Fruit fly (Drosophila melanogaster) whole organism, embryonic: ENCODE data around the gene CG13077.
A peak's percentile ranks its signal among the peaks of the same experiment; 100 is the strongest.

Experiments used
- ATbp ChIP-seq: fragments of 200-800 bp; sonication (Bioruptor generic); optimal IDR thresholded peaks from 2 replicates; lab custom pipeline; 2017; ENCODE audit warnings: missing biosample characterization, mild to moderate bottlenecking, missing genetic modification characterization, missing genetic modification reagents
- Asciz ChIP-seq: fragments of 200-800 bp; sonication (Bioruptor generic); optimal IDR thresholded peaks from 2 replicates; lab custom pipeline; 2017; ENCODE audit warnings: missing biosample characterization, mild to moderate bottlenecking, missing genetic modification characterization, missing genetic modification reagents
- C15 ChIP-seq: fragments of 200-800 bp; sonication (Bioruptor generic); IDR thresholded peaks from 3 replicates; pipeline ENCODE4 v1.3.6; 2022; ENCODE audit warnings: missing biosample characterization, missing genetic modification characterization
- CG10431 ChIP-seq: fragments of 200-800 bp; sonication (Bioruptor generic); optimal IDR thresholded peaks from 3 replicates; lab custom pipeline; 2018; ENCODE audit warnings: missing biosample characterization, mild to moderate bottlenecking, missing genetic modification characterization
- CG11504 ChIP-seq: fragments of 200-800 bp; sonication (Bioruptor generic); optimal IDR thresholded peaks from 3 replicates; lab custom pipeline; 2019; ENCODE audit warnings: missing biosample characterization, mild to moderate bottlenecking, missing genetic modification characterization, moderate library complexity
- CG12104 ChIP-seq: fragments of 200-800 bp; sonication (Bioruptor generic); optimal IDR thresholded peaks from 3 replicates; lab custom pipeline; 2016; ENCODE audit warnings: missing biosample characterization, missing genetic modification characterization
- CG13296 ChIP-seq: fragments of 200-800 bp; sonication (Bioruptor generic); optimal IDR thresholded peaks from 3 replicates; lab custom pipeline; 2018; ENCODE audit warnings: missing biosample characterization, mild to moderate bottlenecking, missing genetic modification characterization
- CG14710 ChIP-seq: fragments of 200-800 bp; sonication (Bioruptor generic); optimal IDR thresholded peaks from 3 replicates; lab custom pipeline; 2019; ENCODE audit warnings: missing biosample characterization, mild to moderate bottlenecking, missing genetic modification characterization, moderate library complexity
- CG15011 ChIP-seq: fragments of 200-800 bp; sonication (Bioruptor generic); optimal IDR thresholded peaks from 3 replicates; lab custom pipeline; 2018; ENCODE audit warnings: missing biosample characterization, mild to moderate bottlenecking, missing genetic modification characterization
- CG16813 ChIP-seq: fragments of 200-800 bp; sonication (Bioruptor generic); IDR thresholded peaks from 3 replicates; pipeline ENCODE4 v1.3.6; 2022; ENCODE audit warnings: missing biosample characterization, missing genetic modification characterization; ENCODE audit not compliant: partially characterized antibody
- CG17359 ChIP-seq: fragments of 200-800 bp; sonication (Bioruptor generic); optimal IDR thresholded peaks from 3 replicates; lab custom pipeline; 2018; ENCODE audit warnings: missing biosample characterization, mild to moderate bottlenecking, missing genetic modification characterization, moderate library complexity
- CG17802 ChIP-seq: fragments of 200-800 bp; sonication (Bioruptor generic); optimal IDR thresholded peaks from 2 replicates; lab custom pipeline; 2018; ENCODE audit warnings: missing biosample characterization, mild to moderate bottlenecking, missing genetic modification characterization, moderate library complexity
- CG18262 ChIP-seq: fragments of 200-800 bp; optimal IDR thresholded peaks from 3 replicates; lab custom pipeline; 2019; ENCODE audit warnings: missing biosample characterization, mild to moderate bottlenecking, missing genetic modification characterization, moderate library complexity
- CG2875 ChIP-seq: fragments of 200-800 bp; sonication (Bioruptor generic); optimal IDR thresholded peaks from 2 replicates; lab custom pipeline; 2017; ENCODE audit warnings: missing biosample characterization, mild to moderate bottlenecking, missing genetic modification characterization, missing genetic modification reagents
- CG3163 ChIP-seq: fragments of 200-800 bp; sonication (Bioruptor generic); optimal IDR thresholded peaks from 3 replicates; lab custom pipeline; 2016; ENCODE audit warnings: missing biosample characterization, missing genetic modification characterization
- CG32767 ChIP-seq: fragments of 200-800 bp; sonication (Bioruptor generic); IDR thresholded peaks from 2 replicates; pipeline ENCODE4 v1.3.6; 2022; ENCODE audit warnings: missing biosample characterization, missing genetic modification characterization
- CG43689 ChIP-seq: fragments of 200-800 bp; sonication (Bioruptor generic); IDR thresholded peaks from 2 replicates; pipeline ENCODE4 v1.3.6; 2022; ENCODE audit warnings: missing biosample characterization, missing genetic modification characterization
- CG5245 ChIP-seq: fragments of 200-800 bp; sonication (Bioruptor generic); optimal IDR thresholded peaks from 3 replicates; lab custom pipeline; 2016; ENCODE audit warnings: missing biosample characterization, missing genetic modification characterization
- CG6175 ChIP-seq: fragments of 200-800 bp; sonication (Bioruptor generic); IDR thresholded peaks from 3 replicates; pipeline ENCODE4 v1.3.6; 2022; ENCODE audit warnings: missing biosample characterization, missing genetic modification characterization
- CG6765 ChIP-seq: fragments of 200-800 bp; sonication (Bioruptor generic); optimal IDR thresholded peaks from 3 replicates; lab custom pipeline; 2017; ENCODE audit warnings: missing biosample characterization, mild to moderate bottlenecking, missing genetic modification characterization
- CG6813 ChIP-seq: fragments of 200-800 bp; sonication (Bioruptor generic); optimal IDR thresholded peaks from 2 replicates; lab custom pipeline; 2017; ENCODE audit warnings: missing biosample characterization, missing genetic modification characterization, mild to moderate bottlenecking, moderate library complexity, missing genetic modification reagents
- CG8089 ChIP-seq: fragments of 200-800 bp; sonication (Bioruptor generic); optimal IDR thresholded peaks from 3 replicates; lab custom pipeline; 2016; ENCODE audit warnings: missing biosample characterization, missing genetic modification characterization
- CG8924 ChIP-seq: fragments of 200-800 bp; optimal IDR thresholded peaks from 3 replicates; lab custom pipeline; 2019; ENCODE audit warnings: missing biosample characterization, mild to moderate bottlenecking, missing genetic modification characterization, moderate library complexity
- CHES-1-like ChIP-seq: fragments of 200-800 bp; sonication (Bioruptor generic); optimal IDR thresholded peaks from 2 replicates; lab custom pipeline; 2016; ENCODE audit warnings: missing biosample characterization, missing genetic modification characterization
- E2f1 ChIP-seq: fragments of 200-800 bp; sonication (Bioruptor generic); IDR thresholded peaks from 2 replicates; pipeline ENCODE4 v1.3.6; 2022; ENCODE audit warnings: missing biosample characterization, missing genetic modification characterization
- Gsc ChIP-seq: fragments of 200-800 bp; sonication (Bioruptor generic); IDR thresholded peaks from 2 replicates; pipeline ENCODE4 v1.3.6; 2022; ENCODE audit warnings: missing biosample characterization, missing genetic modification characterization
- HLHmδ ChIP-seq: fragments of 200-800 bp; sonication (Bioruptor generic); optimal IDR thresholded peaks from 2 replicates; lab custom pipeline; 2018; ENCODE audit warnings: missing biosample characterization, mild to moderate bottlenecking, missing genetic modification characterization, moderate library complexity
- MBD-R2 ChIP-seq: fragments of 200-800 bp; sonication (Bioruptor generic); IDR thresholded peaks from 2 replicates; pipeline ENCODE4 v1.3.6; 2022; ENCODE audit warnings: missing biosample characterization, missing genetic modification characterization
- Rfx ChIP-seq: fragments of 200-800 bp; sonication (Bioruptor generic); IDR thresholded peaks from 2 replicates; pipeline ENCODE4 v1.3.6; 2022; ENCODE audit warnings: missing biosample characterization, missing genetic modification characterization
- Ssrp ChIP-seq: fragments of 200-800 bp; sonication (Bioruptor generic); optimal IDR thresholded peaks from 2 replicates; lab custom pipeline; 2018; ENCODE audit warnings: missing biosample characterization, mild to moderate bottlenecking, missing genetic modification characterization, moderate library complexity
- br ChIP-seq: fragments of >200 bp; optimal IDR thresholded peaks from 2 replicates; lab custom pipeline; 2017
- bsh ChIP-seq, 2 experiments: fragments of 200-800 bp; sonication (Bioruptor generic); optimal IDR thresholded peaks; 2 replicates each; lab custom pipeline; 2017 to 2018; ENCODE audit warnings: mild to moderate bottlenecking in 2 of 2, missing biosample characterization in 2 of 2, missing genetic modification characterization in 2 of 2, moderate library complexity in 1 of 2
- btn ChIP-seq: fragments of 200-800 bp; sonication (Bioruptor generic); optimal IDR thresholded peaks from 2 replicates; lab custom pipeline; 2016; ENCODE audit warnings: missing biosample characterization, missing genetic modification characterization
- caup ChIP-seq: fragments of 200-800 bp; sonication (Bioruptor generic); optimal IDR thresholded peaks from 3 replicates; lab custom pipeline; 2017; ENCODE audit warnings: missing biosample characterization, mild to moderate bottlenecking, missing genetic modification characterization, moderate library complexity; ENCODE audit not compliant: severe bottlenecking
- crc ChIP-seq: fragments of 200-800 bp; sonication (Bioruptor generic); optimal IDR thresholded peaks from 2 replicates; lab custom pipeline; 2016; ENCODE audit warnings: missing biosample characterization, missing genetic modification characterization
- crol ChIP-seq: fragments of 200-800 bp; sonication (Bioruptor generic); IDR thresholded peaks from 2 replicates; pipeline ENCODE4 v1.3.6; 2022; ENCODE audit warnings: missing biosample characterization, missing genetic modification characterization
- esg ChIP-seq: fragments of 200-800 bp; sonication (Bioruptor generic); conservative IDR thresholded peaks from 2 replicates; pipeline ENCODE4 v1.3.6; 2022; ENCODE audit warnings: missing biosample characterization, missing genetic modification characterization
- eyg ChIP-seq: fragments of 200-800 bp; sonication (Bioruptor generic); optimal IDR thresholded peaks from 3 replicates; lab custom pipeline; 2016; ENCODE audit warnings: missing biosample characterization, missing genetic modification characterization
- gfzf ChIP-seq: fragments of 200-800 bp; sonication (Bioruptor generic); optimal IDR thresholded peaks from 2 replicates; lab custom pipeline; 2016; ENCODE audit warnings: missing biosample characterization, mild to moderate bottlenecking, missing genetic modification characterization, moderate library complexity
- grau ChIP-seq: fragments of 200-800 bp; optimal IDR thresholded peaks from 3 replicates; lab custom pipeline; 2019; ENCODE audit warnings: missing biosample characterization, mild to moderate bottlenecking, missing genetic modification characterization, moderate library complexity
- grn ChIP-seq: fragments of 200-800 bp; sonication (Bioruptor generic); optimal IDR thresholded peaks from 3 replicates; lab custom pipeline; 2017; ENCODE audit warnings: missing biosample characterization, missing genetic modification characterization
- hkb ChIP-seq, 2 experiments: fragments of 200-800 bp in 1 of 2; fragments of >200 bp in 1 of 2; sonication (Bioruptor generic) in 1 of 2; IDR thresholded peaks in 1 of 2; optimal IDR thresholded peaks in 1 of 2; 2 replicates each; pipeline versions ENCODE4 v1.3.6 to Lab custom; 2017 to 2022; ENCODE audit warnings: missing biosample characterization in 1 of 2, missing genetic modification characterization in 1 of 2
- ind ChIP-seq: fragments of 200-800 bp; sonication (Bioruptor generic); optimal IDR thresholded peaks from 3 replicates; lab custom pipeline; 2016; ENCODE audit warnings: missing biosample characterization, missing genetic modification characterization
- lilli ChIP-seq: fragments of 200-800 bp; sonication (Bioruptor generic); optimal IDR thresholded peaks from 3 replicates; lab custom pipeline; 2016; ENCODE audit warnings: missing biosample characterization, missing genetic modification characterization
- lov ChIP-seq, 2 experiments: fragments of 200-800 bp in 1 of 2; fragments of >200 bp in 1 of 2; sonication (Bioruptor generic) in 1 of 2; IDR thresholded peaks in 1 of 2; optimal IDR thresholded peaks in 1 of 2; 2 replicates in 1 of 2; 3 replicates in 1 of 2; pipeline versions ENCODE4 v1.3.6 to Lab custom; 2017 to 2022; ENCODE audit warnings: missing biosample characterization in 1 of 2, missing genetic modification characterization in 1 of 2
- pho ChIP-seq: fragments of 200-800 bp; sonication (Bioruptor generic); optimal IDR thresholded peaks from 2 replicates; lab custom pipeline; 2016; ENCODE audit warnings: missing biosample characterization, missing genetic modification characterization
- twi ChIP-seq: fragments of 200-800 bp; optimal IDR thresholded peaks from 2 replicates; lab custom pipeline; 2019; ENCODE audit warnings: missing biosample characterization, mild to moderate bottlenecking, missing genetic modification characterization, moderate library complexity
- wek ChIP-seq: fragments of 200-800 bp; sonication (Bioruptor generic); optimal IDR thresholded peaks from 3 replicates; lab custom pipeline; 2018; ENCODE audit warnings: missing biosample characterization, mild to moderate bottlenecking, missing genetic modification characterization, moderate library complexity
- zen ChIP-seq: fragments of 200-800 bp; sonication (Bioruptor generic); optimal IDR thresholded peaks from 3 replicates; lab custom pipeline; 2018; ENCODE audit warnings: missing biosample characterization, mild to moderate bottlenecking, missing genetic modification characterization, moderate library complexity

CG13077 gene

dm6 chr2L:19574959-19575625 lies 9.4 kb downstream of the CG13077 start (continued):
- TF ChIP-seq grn (GFP tag; lab: Kevin White, UChicago) (no peak), grau (tag; lab: Kevin White, UChicago) (no peak), wek (GFP tag; lab: Kevin White, UChicago) (no peak), gfzf (GFP tag; lab: Kevin White, UChicago) (no peak), CG11504 (tag; lab: Kevin White, UChicago) (no peak), CG17802 (tag; lab: Kevin White, UChicago) (no peak), zen (tag; lab: Kevin White, UChicago) (no peak), CG43689 (GFP tag; lab: Robert Waterston, UW) (no peak), lov (optimal IDR thresholded peaks at IDR 0.05; lab: Kevin White, UChicago) (no peak), lov (GFP tag; IDR thresholded peaks at IDR 0.05; lab: Robert Waterston, UW) (no peak), CG13296 (no peak), eyg (GFP tag; lab: Kevin White, UChicago) (no peak), CG5245 (GFP tag; lab: Kevin White, UChicago) (no peak), Gsc (GFP tag; lab: Robert Waterston, UW) (no peak), esg (no peak), CG6813 (GFP tag; lab: Kevin White, UChicago) (no peak), CHES-1-like (GFP tag; lab: Kevin White, UChicago) (no peak), pho (GFP tag; lab: Kevin White, UChicago) (no peak), CG17359 (tag; lab: Kevin White, UChicago) (no peak), crc (GFP tag; lab: Kevin White, UChicago) (no peak), bsh (GFP tag; optimal IDR thresholded peaks at IDR 0.05; lab: Kevin White, UChicago) (no peak), CG6765 (GFP tag; lab: Kevin White, UChicago) (no peak), CG32767 (GFP tag; lab: Robert Waterston, UW) (peak; percentile 58; the same call in 1 of the 2 replicates), CG2875 (GFP tag; lab: Kevin White, UChicago) (no peak), hkb (optimal IDR thresholded peaks at IDR 0.05; lab: Kevin White, UChicago) (no peak), hkb (GFP tag; IDR thresholded peaks at IDR 0.05; lab: Robert Waterston, UW) (no peak), CG8089 (GFP tag; lab: Kevin White, UChicago) (no peak), C15 (no peak), Ssrp (no peak), CG16813 (GFP tag; lab: Robert Waterston, UW) (peak; percentile 24; the same call in 1 of the 3 replicates), Rfx (GFP tag; lab: Robert Waterston, UW) (no peak), ind (GFP tag; lab: Kevin White, UChicago) (no peak), HLHmδ (peak; percentile 92), CG12104 (no peak), CG6175 (GFP tag; lab: Robert Waterston, UW) (peak; percentile 96), crol (peak; percentile 99), lilli (GFP tag; lab: Kevin White, UChicago) (no peak), br (no peak), caup (GFP tag; lab: Kevin White, UChicago) (no peak), twi (tag; lab: Kevin White, UChicago) (no peak), E2f1 (GFP tag; lab: Robert Waterston, UW) (no peak), ATbp (GFP tag; lab: Kevin White, UChicago) (peak; percentile 3), btn (no peak), CG15011 (GFP tag; lab: Kevin White, UChicago) (no peak), CG8924 (no peak), MBD-R2 (GFP tag; lab: Robert Waterston, UW) (no peak), Asciz (no peak), CG18262 (tag; lab: Kevin White, UChicago) (no peak), CG10431 (GFP tag; lab: Kevin White, UChicago) (no peak), CG3163 (GFP tag; lab: Kevin White, UChicago) (peak; percentile 81), CG14710 (tag; lab: Kevin White, UChicago) (no peak)
